Worm (Caenorhabditis elegans): ENCODE measurements around the gene W02F12.8.

DNA sequence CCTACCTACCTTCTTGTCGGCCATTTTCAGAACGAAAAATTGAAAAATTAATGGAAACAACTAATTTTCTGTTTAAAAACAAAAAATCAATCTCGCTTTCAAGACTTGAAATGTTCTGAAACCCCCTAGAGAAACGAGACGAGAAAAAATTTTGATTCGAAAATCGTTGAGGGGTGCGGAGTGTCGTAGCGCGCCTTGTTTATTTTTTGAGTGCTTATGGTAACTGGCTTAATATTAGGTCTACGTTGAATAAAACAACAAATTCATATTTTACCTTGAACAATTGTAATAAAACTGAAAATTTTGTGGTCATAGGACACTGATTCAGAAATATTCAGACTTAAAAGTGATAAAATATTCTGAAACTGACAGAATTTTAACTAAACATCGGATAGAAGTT, 15.9 kb upstream of the W02F12.8 start, which contains the start of gene sna-1:
- no peak for TF ChIP-seq C38D4.7 (GFP tag; optimal IDR thresholded peaks at IDR 0.05)
- no peak for TF ChIP-seq unc-86 (tag; optimal IDR thresholded peaks at IDR 0.05)
- no peak for TF ChIP-seq sox-2 (GFP tag; IDR thresholded peaks at IDR 0.05)
- peak; percentile 15 for TF ChIP-seq nfya-1 (tag; optimal IDR thresholded peaks at IDR 0.05)
- TF ChIP-seq hlh-15 (tag; optimal IDR thresholded peaks at IDR 0.05): no peak
- TF ChIP-seq nhr-11 (tag; optimal IDR thresholded peaks at IDR 0.05): no peak
- TF ChIP-seq hlh-30 (tag; optimal IDR thresholded peaks at IDR 0.05; ENCODE audit: insufficient read depth): no peak
- TF ChIP-seq npax-4 (tag; optimal IDR thresholded peaks at IDR 0.05): no peak
- no peak for TF ChIP-seq odd-2 (tag; optimal IDR thresholded peaks at IDR 0.05)
- TF ChIP-seq pha-4 (tag; optimal IDR thresholded peaks at IDR 0.05): no peak
- no peak for TF ChIP-seq pqm-1 (tag; optimal IDR thresholded peaks at IDR 0.05)
- TF ChIP-seq ztf-16 (tag; optimal IDR thresholded peaks at IDR 0.05): no peak

Data from whole organism, late embryonic.